Worm (Caenorhabditis elegans) whole organism, late embryonic: ENCODE results near the gene F44A2.7.

Experiments used
- K02D7.2 ChIP-seq: sonication (generic microtip); optimal IDR thresholded peaks from 2 replicates; lab custom pipeline; 2017; ENCODE audit warnings: mild to moderate bottlenecking, missing genetic modification characterization, missing compliant biosample characterization
- K09A11.1 ChIP-seq: sonication (generic microtip); optimal IDR thresholded peaks from 2 replicates; lab custom pipeline; 2017; ENCODE audit warnings: antibody characterized with exemption, mild to moderate bottlenecking, missing genetic modification characterization, missing compliant biosample characterization; ENCODE audit not compliant: insufficient read depth
- T23F11.4 ChIP-seq: fragments of 200-800 bp; sonication (Bioruptor generic); optimal IDR thresholded peaks from 2 replicates; lab custom pipeline; 2018; ENCODE audit warnings: mild to moderate bottlenecking, missing genetic modification characterization, missing compliant biosample characterization
- ama-1 ChIP-seq: fragments of 150-350 bp; optimal IDR thresholded peaks from 2 replicates; lab custom pipeline; 2014
- ceh-14 ChIP-seq: sonication (generic microtip); optimal IDR thresholded peaks from 2 replicates; lab custom pipeline; 2016; ENCODE audit warnings: missing genotype, missing genetic modification characterization, missing compliant biosample characterization
- ceh-18 ChIP-seq: sonication (generic microtip); optimal IDR thresholded peaks from 2 replicates; lab custom pipeline; 2016; ENCODE audit warnings: missing genetic modification characterization, missing compliant biosample characterization
- ceh-19 ChIP-seq: fragments of 200-800 bp; sonication (Bioruptor generic); optimal IDR thresholded peaks from 2 replicates; lab custom pipeline; 2018; ENCODE audit warnings: mild to moderate bottlenecking, missing genetic modification characterization, missing compliant biosample characterization
- ceh-22 ChIP-seq: sonication (generic microtip); optimal IDR thresholded peaks from 2 replicates; lab custom pipeline; 2017; ENCODE audit warnings: missing biosample characterization, missing genetic modification characterization
- ceh-24 ChIP-seq: sonication (generic microtip); optimal IDR thresholded peaks from 2 replicates; lab custom pipeline; 2016; ENCODE audit warnings: mild to moderate bottlenecking, missing genetic modification characterization, missing compliant biosample characterization
- ceh-31 ChIP-seq: sonication (generic microtip); optimal IDR thresholded peaks from 2 replicates; lab custom pipeline; 2016; ENCODE audit warnings: missing genetic modification characterization, missing compliant biosample characterization
- ceh-34 ChIP-seq: sonication (generic microtip); optimal IDR thresholded peaks from 2 replicates; lab custom pipeline; 2016; ENCODE audit warnings: mild to moderate bottlenecking, missing genetic modification characterization, missing compliant biosample characterization
- ceh-45 ChIP-seq: fragments of 200-800 bp; sonication (Bioruptor generic); IDR thresholded peaks from 2 replicates; pipeline ENCODE4 v1.3.6; 2022; ENCODE audit warnings: missing genetic modification reagents, missing genetic modification characterization, missing compliant biosample characterization
- ceh-48 ChIP-seq: sonication (generic microtip); optimal IDR thresholded peaks from 2 replicates; lab custom pipeline; 2016; ENCODE audit warnings: missing genetic modification characterization, inconsistent platforms, missing compliant biosample characterization
- ceh-6 ChIP-seq: fragments of 200-800 bp; sonication (Bioruptor generic); optimal IDR thresholded peaks from 2 replicates; lab custom pipeline; 2018; ENCODE audit warnings: mild to moderate bottlenecking, missing genetic modification characterization, missing compliant biosample characterization
- ceh-9 ChIP-seq: sonication (generic microtip); optimal IDR thresholded peaks from 2 replicates; lab custom pipeline; 2016; ENCODE audit warnings: mild to moderate bottlenecking, missing genetic modification characterization, inconsistent platforms, missing compliant biosample characterization
- elt-2 ChIP-seq: sonication (generic microtip); optimal IDR thresholded peaks from 2 replicates; lab custom pipeline; 2016; ENCODE audit warnings: missing genetic modification reagents, missing genetic modification characterization, missing compliant biosample characterization
- ets-4 ChIP-seq: sonication (generic microtip); optimal IDR thresholded peaks from 2 replicates; lab custom pipeline; 2016; ENCODE audit warnings: missing genetic modification characterization, missing compliant biosample characterization
- eyg-1 ChIP-seq: sonication (generic microtip); optimal IDR thresholded peaks from 2 replicates; lab custom pipeline; 2016; ENCODE audit warnings: missing genotype, missing genetic modification characterization, missing compliant biosample characterization
- fkh-10 ChIP-seq: fragments of 150-350 bp; optimal IDR thresholded peaks from 2 replicates; lab custom pipeline; 2014; ENCODE audit warnings: missing biosample characterization, missing genetic modification reagents, missing genetic modification characterization
- gmeb-2 ChIP-seq: sonication (generic microtip); optimal IDR thresholded peaks from 2 replicates; lab custom pipeline; 2016; ENCODE audit warnings: missing genetic modification characterization, inconsistent platforms, missing compliant biosample characterization
- hlh-13 ChIP-seq: fragments of 200-800 bp; sonication (Bioruptor generic); optimal IDR thresholded peaks from 2 replicates; lab custom pipeline; 2018; ENCODE audit warnings: mild to moderate bottlenecking, missing genetic modification characterization, missing compliant biosample characterization
- hlh-15 ChIP-seq: sonication (generic microtip); optimal IDR thresholded peaks from 2 replicates; lab custom pipeline; 2016; ENCODE audit warnings: missing genetic modification characterization, missing compliant biosample characterization
- hlh-30 ChIP-seq: sonication (generic microtip); optimal IDR thresholded peaks from 2 replicates; lab custom pipeline; 2017; ENCODE audit warnings: antibody characterized with exemption, missing genetic modification characterization, missing compliant biosample characterization; ENCODE audit not compliant: insufficient read depth
- hlh-6 ChIP-seq: sonication (generic microtip); optimal IDR thresholded peaks from 2 replicates; lab custom pipeline; 2016; ENCODE audit warnings: missing genotype, missing genetic modification characterization, missing compliant biosample characterization
- lim-6 ChIP-seq: sonication (generic microtip); optimal IDR thresholded peaks from 2 replicates; lab custom pipeline; 2016; ENCODE audit warnings: missing genetic modification characterization, missing compliant biosample characterization
- mec-3 ChIP-seq: sonication (generic microtip); optimal IDR thresholded peaks from 2 replicates; lab custom pipeline; 2016; ENCODE audit warnings: borderline replicate concordance, missing genetic modification characterization, missing compliant biosample characterization
- nfya-1 ChIP-seq: sonication (generic microtip); optimal IDR thresholded peaks from 2 replicates; lab custom pipeline; 2017; ENCODE audit warnings: missing genetic modification characterization, mild to moderate bottlenecking, missing compliant biosample characterization, antibody characterized with exemption, moderate library complexity
- nhr-11 ChIP-seq: fragments of 150-350 bp; optimal IDR thresholded peaks from 2 replicates; lab custom pipeline; 2014; ENCODE audit warnings: missing biosample characterization, missing genetic modification characterization
- nhr-232 ChIP-seq: sonication (generic microtip); optimal IDR thresholded peaks from 2 replicates; lab custom pipeline; 2016; ENCODE audit warnings: missing genetic modification characterization, missing compliant biosample characterization
- npax-4 ChIP-seq: sonication (generic microtip); optimal IDR thresholded peaks from 2 replicates; lab custom pipeline; 2016; ENCODE audit warnings: missing genetic modification characterization, missing compliant biosample characterization
- odd-2 ChIP-seq: sonication (generic microtip); optimal IDR thresholded peaks from 2 replicates; lab custom pipeline; 2017; ENCODE audit warnings: antibody characterized with exemption, mild to moderate bottlenecking, missing genetic modification characterization, missing compliant biosample characterization
- pat-9 ChIP-seq: fragments of 200-800 bp; sonication (Bioruptor generic); optimal IDR thresholded peaks from 2 replicates; lab custom pipeline; 2018; ENCODE audit warnings: mild to moderate bottlenecking, missing genetic modification characterization, moderate library complexity, missing compliant biosample characterization
- pax-1 ChIP-seq: fragments of 150-350 bp; optimal IDR thresholded peaks from 2 replicates; lab custom pipeline; 2014; ENCODE audit warnings: missing biosample characterization, missing genetic modification characterization
- pha-2 ChIP-seq: sonication (generic microtip); optimal IDR thresholded peaks from 2 replicates; lab custom pipeline; 2017; ENCODE audit warnings: mild to moderate bottlenecking, missing genetic modification characterization, missing compliant biosample characterization
- pha-4 ChIP-seq: fragments of 150-350 bp; optimal IDR thresholded peaks from 2 replicates; lab custom pipeline; 2018; ENCODE audit warnings: missing biosample characterization, missing genetic modification reagents, missing genetic modification characterization
- ref-2 ChIP-seq: sonication (generic microtip); optimal IDR thresholded peaks from 2 replicates; lab custom pipeline; 2016; ENCODE audit warnings: missing genetic modification characterization, missing compliant biosample characterization
- rnt-1 ChIP-seq: sonication (generic microtip); optimal IDR thresholded peaks from 2 replicates; lab custom pipeline; 2016; ENCODE audit warnings: missing genetic modification characterization, missing compliant biosample characterization
- sdc-2 ChIP-seq: sonication (generic microtip); optimal IDR thresholded peaks from 2 replicates; lab custom pipeline; 2016; ENCODE audit warnings: missing genotype, missing genetic modification characterization, missing compliant biosample characterization
- sox-2 ChIP-seq: fragments of 200-800 bp; sonication (Bioruptor generic); IDR thresholded peaks from 2 replicates; pipeline ENCODE4 v1.3.6; 2022; ENCODE audit warnings: missing genetic modification reagents, missing genetic modification characterization, missing compliant biosample characterization
- syd-9 ChIP-seq: sonication (generic microtip); optimal IDR thresholded peaks from 2 replicates; lab custom pipeline; 2016; ENCODE audit warnings: mild to moderate bottlenecking, missing genetic modification characterization, moderate library complexity, missing compliant biosample characterization
- tbx-2 ChIP-seq: sonication (generic microtip); optimal IDR thresholded peaks from 2 replicates; lab custom pipeline; 2016; ENCODE audit warnings: missing genetic modification characterization, missing compliant biosample characterization
- tbx-7 ChIP-seq: sonication (generic microtip); optimal IDR thresholded peaks from 2 replicates; lab custom pipeline; 2016; ENCODE audit warnings: missing genotype, missing genetic modification characterization, missing compliant biosample characterization
- unc-3 ChIP-seq, 2 experiments: fragments of 200-800 bp in 1 of 2; sonication (Bioruptor generic) in 1 of 2; sonication (generic microtip) in 1 of 2; conservative IDR thresholded peaks in 1 of 2; optimal IDR thresholded peaks in 1 of 2; 2 replicates each; pipeline versions ENCODE4 v1.3.6 to Lab custom; 2016 to 2022; ENCODE audit warnings: missing compliant biosample characterization in 2 of 2, missing genetic modification characterization in 2 of 2, missing genetic modification reagents in 1 of 2
- unc-42 ChIP-seq: sonication (generic microtip); optimal IDR thresholded peaks from 2 replicates; lab custom pipeline; 2016; ENCODE audit warnings: missing genotype, missing genetic modification characterization, missing compliant biosample characterization
- unc-55 ChIP-seq: sonication (generic microtip); optimal IDR thresholded peaks from 2 replicates; lab custom pipeline; 2017; ENCODE audit warnings: missing biosample characterization, missing genetic modification reagents, missing genetic modification characterization
- unc-86 ChIP-seq: sonication (generic microtip); optimal IDR thresholded peaks from 2 replicates; lab custom pipeline; 2016; ENCODE audit warnings: missing genetic modification characterization, missing compliant biosample characterization
- ztf-16 ChIP-seq: sonication (generic microtip); optimal IDR thresholded peaks from 2 replicates; lab custom pipeline; 2017; ENCODE audit warnings: missing genetic modification characterization, missing compliant biosample characterization

F44A2.7 gene

ce11 chrV:9346804-9347203 is 25.5 kb downstream of the F44A2.7 start, which contains the start of the genes K07B1.7 and try-5:
K07B1.7 (minus strand) TSS chrV:9346962.
try-5 (plus strand) TSS chrV:9347044.
- TF ChIP-seq tbx-7 (tag; lab: Kevin White, UChicago) (no peak), gmeb-2 (tag; lab: Kevin White, UChicago) (no peak), ceh-31 (tag; lab: Kevin White, UChicago) (no peak), pax-1 (tag; lab: Kevin White, UChicago) (peak; percentile 47), elt-2 (no peak), ceh-48 (tag; lab: Kevin White, UChicago) (peak; percentile 77), ceh-19 (no peak), pha-4 (tag; lab: Kevin White, UChicago) (no peak), odd-2 (tag; lab: Kevin White, UChicago) (no peak), nfya-1 (tag; lab: Kevin White, UChicago) (peak; percentile 21), fkh-10 (no peak), unc-86 (tag; lab: Kevin White, UChicago) (no peak), nhr-11 (tag; lab: Kevin White, UChicago) (no peak), hlh-30 (tag; lab: Kevin White, UChicago) (peak; percentile 3), K02D7.2 (tag; lab: Kevin White, UChicago) (no peak), nhr-232 (tag; lab: Kevin White, UChicago) (no peak), ceh-6 (GFP tag; lab: Kevin White, UChicago) (no peak), ceh-18 (tag; lab: Kevin White, UChicago) (no peak), hlh-15 (tag; lab: Kevin White, UChicago) (no peak), pha-2 (tag; lab: Kevin White, UChicago) (no peak), pat-9 (tag; lab: Kevin White, UChicago) (no peak), eyg-1 (tag; lab: Kevin White, UChicago) (no peak), ets-4 (tag; lab: Kevin White, UChicago) (no peak), unc-3 (GFP tag; conservative IDR thresholded peaks at IDR 0.05; lab: Robert Waterston, UW) (no peak), unc-3 (tag; optimal IDR thresholded peaks at IDR 0.05; lab: Kevin White, UChicago) (no peak), ceh-9 (no peak), rnt-1 (no peak), sdc-2 (tag; lab: Kevin White, UChicago) (no peak), lim-6 (tag; lab: Kevin White, UChicago) (no peak), unc-42 (tag; lab: Kevin White, UChicago) (peak; percentile 41), ama-1 (lab: Kevin White, UChicago) (no peak), ztf-16 (tag; lab: Kevin White, UChicago) (no peak), tbx-2 (tag; lab: Kevin White, UChicago) (no peak), npax-4 (tag; lab: Kevin White, UChicago) (no peak)
- TF ChIP-seq, all 69 proteins: peak for 5

ce11 chrV:9349687-9350086 is 28.4 kb downstream of the F44A2.7 start, which contains the start of gene srx-47:
srx-47 (plus strand) TSS chrV:9349987.
- no peak for TF ChIP-seq odd-2 (tag; lab: Kevin White, UChicago)
- no peak for TF ChIP-seq ceh-48 (tag; lab: Kevin White, UChicago)
- TF ChIP-seq hlh-6 (tag; lab: Kevin White, UChicago), result no peak
- TF ChIP-seq ceh-19, result no peak
- no peak for TF ChIP-seq pha-2 (tag; lab: Kevin White, UChicago)
- TF ChIP-seq ets-4 (tag; lab: Kevin White, UChicago), result no peak
- no peak for TF ChIP-seq nhr-232 (tag; lab: Kevin White, UChicago)
- no peak for TF ChIP-seq ceh-6 (GFP tag; lab: Kevin White, UChicago)
- TF ChIP-seq hlh-13 (GFP tag; lab: Kevin White, UChicago), result no peak
- TF ChIP-seq ceh-24 (tag; lab: Kevin White, UChicago), result no peak
- TF ChIP-seq unc-86 (tag; lab: Kevin White, UChicago), result no peak
- no peak for TF ChIP-seq mec-3
- TF ChIP-seq pat-9 (tag; lab: Kevin White, UChicago), result no peak
- TF ChIP-seq unc-42 (tag; lab: Kevin White, UChicago), result no peak
- no peak for TF ChIP-seq K02D7.2 (tag; lab: Kevin White, UChicago)

- TF ChIP-seq tbx-2 (tag; lab: Kevin White, UChicago) (no peak), syd-9 (tag; lab: Kevin White, UChicago) (no peak), ceh-24 (tag; lab: Kevin White, UChicago) (no peak), mec-3 (no peak), unc-55 (GFP tag; lab: Kevin White, UChicago) (no peak), ceh-22 (tag; lab: Kevin White, UChicago) (no peak), ets-4 (tag; lab: Kevin White, UChicago) (no peak), lim-6 (tag; lab: Kevin White, UChicago) (no peak), ceh-14 (no peak), T23F11.4 (GFP tag; lab: Kevin White, UChicago) (no peak), K09A11.1 (tag; lab: Kevin White, UChicago) (no peak), tbx-7 (tag; lab: Kevin White, UChicago) (no peak), pat-9 (tag; lab: Kevin White, UChicago) (no peak), ceh-45 (GFP tag; lab: Robert Waterston, UW) (no peak), ref-2 (tag; lab: Kevin White, UChicago) (no peak), sox-2 (GFP tag; lab: Robert Waterston, UW) (no peak), ceh-34 (tag; lab: Kevin White, UChicago) (no peak), hlh-15 (tag; lab: Kevin White, UChicago) (no peak)
Observed at ce11 chrV:9352947-9353346, 31.7 kb downstream of the F44A2.7 start, which contains the start of gene srx-46. srx-46 (plus strand) TSS chrV:9353247.
